Worm (Caenorhabditis elegans) whole organism, young adult: ENCODE measurements around the gene nep-9.

Source experiments
- F39B2.1 ChIP-seq: fragments of 200-800 bp; sonication (Bioruptor generic); IDR thresholded peaks from 2 replicates; pipeline ENCODE4 v1.3.6; 2022; ENCODE audit warnings: missing genetic modification reagents, missing genetic modification characterization, missing compliant biosample characterization
- ceh-27 ChIP-seq: fragments of 200-800 bp; sonication (Bioruptor generic); optimal IDR thresholded peaks from 2 replicates; lab custom pipeline; 2018; ENCODE audit warnings: mild to moderate bottlenecking, missing genetic modification characterization, moderate library complexity, missing compliant biosample characterization
- dpff-1 ChIP-seq: sonication (generic microtip); optimal IDR thresholded peaks from 2 replicates; lab custom pipeline; 2017; ENCODE audit warnings: mild to moderate bottlenecking, missing genetic modification characterization, missing compliant biosample characterization
- efl-1 ChIP-seq: fragments of 150-350 bp; optimal IDR thresholded peaks from 2 replicates; lab custom pipeline; 2014; ENCODE audit warnings: missing biosample characterization, missing genetic modification reagents, missing genetic modification characterization
- hmg-20 ChIP-seq: fragments of 200-800 bp; sonication (Bioruptor generic); IDR thresholded peaks from 2 replicates; pipeline ENCODE4 v1.3.6; 2022; ENCODE audit warnings: missing genetic modification reagents, missing genetic modification characterization, missing compliant biosample characterization
- mxl-1 ChIP-seq: sonication (generic microtip); optimal IDR thresholded peaks from 2 replicates; lab custom pipeline; 2016; ENCODE audit warnings: missing genetic modification characterization, missing compliant biosample characterization
- nhr-179 ChIP-seq: sonication (generic microtip); optimal IDR thresholded peaks from 2 replicates; lab custom pipeline; 2016; ENCODE audit warnings: mild to moderate bottlenecking, missing genetic modification characterization, missing compliant biosample characterization
- rpc-1 ChIP-seq, 2 experiments: fragments of 150-350 bp in 1 of 2; sonication (generic microtip) in 1 of 2; optimal IDR thresholded peaks; 2 replicates each; lab custom pipeline; 2014 to 2018; ENCODE audit warnings: missing biosample characterization in 1 of 2, missing genetic modification characterization in 1 of 2, missing genetic modification reagents in 1 of 2, missing genotype in 1 of 2
- snpc-1.1 ChIP-seq: sonication (generic microtip); optimal IDR thresholded peaks from 2 replicates; lab custom pipeline; 2017; ENCODE audit warnings: missing genetic modification characterization, mild to moderate bottlenecking, missing compliant biosample characterization, antibody characterized with exemption, moderate library complexity, missing genotype, missing genetic modification reagents; ENCODE audit not compliant: insufficient read depth
- tbx-9 ChIP-seq: sonication (generic microtip); optimal IDR thresholded peaks from 2 replicates; lab custom pipeline; 2016; ENCODE audit warnings: borderline replicate concordance, missing genetic modification characterization, inconsistent platforms, missing compliant biosample characterization

ce11 chrII:3434893-3435503 is 35.9 kb upstream of the nep-9 start:
- TF ChIP-seq rpc-1 (optimal IDR thresholded peaks at IDR 0.05; lab: Kevin White, UChicago), result no peak
- no peak for TF ChIP-seq rpc-1 (tag; optimal IDR thresholded peaks at IDR 0.05; lab: Kevin White, UChicago)
- no peak for TF ChIP-seq F39B2.1 (GFP tag; lab: Robert Waterston, UW)
- no peak for TF ChIP-seq ceh-27 (GFP tag; lab: Kevin White, UChicago)
- TF ChIP-seq mxl-1 (tag; lab: Kevin White, UChicago), result no peak
- TF ChIP-seq efl-1 (GFP tag; lab: Kevin White, UChicago), result no peak
- no peak for TF ChIP-seq nhr-179
- TF ChIP-seq hmg-20 (GFP tag; lab: Robert Waterston, UW), result no peak
- TF ChIP-seq tbx-9, result no peak
- no peak for TF ChIP-seq dpff-1 (tag; lab: Kevin White, UChicago)
- no peak for TF ChIP-seq snpc-1.1 (tag; lab: Kevin White, UChicago)
